Fruit fly (Drosophila melanogaster) whole organism, embryonic: Measurements from ENCODE around the gene CG15153.
A peak's percentile ranks its signal among the peaks of the same experiment; 100 is the strongest.

Experiments used
- Blimp-1 ChIP-seq: fragments of 200-800 bp; sonication (Bioruptor generic); optimal IDR thresholded peaks from 3 replicates; lab custom pipeline; 2018; ENCODE audit warnings: missing biosample characterization, missing genetic modification characterization, mild to moderate bottlenecking, moderate library complexity, missing genetic modification reagents
- CG12219 ChIP-seq: fragments of 200-800 bp; sonication (Bioruptor generic); optimal IDR thresholded peaks from 3 replicates; lab custom pipeline; 2018; ENCODE audit warnings: missing biosample characterization, mild to moderate bottlenecking, missing genetic modification characterization
- CG12391 ChIP-seq: fragments of 200-800 bp; sonication (Bioruptor generic); optimal IDR thresholded peaks from 3 replicates; lab custom pipeline; 2018; ENCODE audit warnings: missing biosample characterization, mild to moderate bottlenecking, missing genetic modification characterization, moderate library complexity
- CG15011 ChIP-seq: fragments of 200-800 bp; sonication (Bioruptor generic); optimal IDR thresholded peaks from 3 replicates; lab custom pipeline; 2018; ENCODE audit warnings: missing biosample characterization, mild to moderate bottlenecking, missing genetic modification characterization
- CG1602 ChIP-seq: fragments of 200-800 bp; sonication (Bioruptor generic); optimal IDR thresholded peaks from 3 replicates; lab custom pipeline; 2016; ENCODE audit warnings: missing biosample characterization, missing genetic modification characterization
- CG33213 ChIP-seq: fragments of 200-800 bp; sonication (Bioruptor generic); optimal IDR thresholded peaks from 3 replicates; lab custom pipeline; 2016; ENCODE audit warnings: missing biosample characterization, missing genetic modification characterization
- CG34376 ChIP-seq: fragments of 200-800 bp; sonication (Bioruptor generic); optimal IDR thresholded peaks from 2 replicates; lab custom pipeline; 2018; ENCODE audit warnings: missing biosample characterization, mild to moderate bottlenecking, missing genetic modification characterization
- CG5245 ChIP-seq: fragments of 200-800 bp; sonication (Bioruptor generic); optimal IDR thresholded peaks from 3 replicates; lab custom pipeline; 2016; ENCODE audit warnings: missing biosample characterization, missing genetic modification characterization
- CG6272 ChIP-seq: fragments of 200-800 bp; sonication (Bioruptor generic); IDR thresholded peaks from 2 replicates; pipeline ENCODE4 v1.3.6; 2022; ENCODE audit warnings: missing biosample characterization, missing genetic modification characterization
- CG7271 ChIP-seq: fragments of 200-800 bp; sonication (Bioruptor generic); optimal IDR thresholded peaks from 2 replicates; lab custom pipeline; 2018; ENCODE audit warnings: missing biosample characterization, mild to moderate bottlenecking, missing genetic modification characterization, moderate library complexity
- CG8281 ChIP-seq: fragments of 200-800 bp; sonication (Bioruptor generic); optimal IDR thresholded peaks from 2 replicates; lab custom pipeline; 2018; ENCODE audit warnings: missing biosample characterization, mild to moderate bottlenecking, missing genetic modification characterization, moderate library complexity
- CG8290 ChIP-seq, 3 experiments: fragments of 200-800 bp; sonication (Bioruptor generic); optimal IDR thresholded peaks; 2 replicates each; lab custom pipeline; 2016 to 2019; ENCODE audit warnings: missing biosample characterization in 3 of 3, missing genetic modification characterization in 3 of 3, mild to moderate bottlenecking in 2 of 3, moderate library complexity in 1 of 3
- CG9609 ChIP-seq: fragments of 200-800 bp; sonication (Bioruptor generic); optimal IDR thresholded peaks from 3 replicates; lab custom pipeline; 2016; ENCODE audit warnings: missing biosample characterization, missing genetic modification characterization
- Camta ChIP-seq: fragments of 200-800 bp; sonication (Bioruptor generic); optimal IDR thresholded peaks from 2 replicates; lab custom pipeline; 2016; ENCODE audit warnings: missing biosample characterization, missing genetic modification characterization
- D ChIP-seq, 2 experiments: fragments of 200-800 bp in 1 of 2; fragments of >200 bp in 1 of 2; sonication (Bioruptor generic) in 1 of 2; optimal IDR thresholded peaks; 2 replicates in 1 of 2; 3 replicates in 1 of 2; lab custom pipeline; 2017; ENCODE audit warnings: mild to moderate bottlenecking in 1 of 2, missing biosample characterization in 1 of 2, missing genetic modification characterization in 1 of 2, missing genetic modification reagents in 1 of 2
- Eip74EF ChIP-seq, 2 experiments: fragments of 200-800 bp in 1 of 2; fragments of >200 bp in 1 of 2; sonication (Bioruptor generic) in 1 of 2; optimal IDR thresholded peaks; 2 replicates each; lab custom pipeline; 2017 to 2019; ENCODE audit warnings: missing biosample characterization in 2 of 2, missing genetic modification characterization in 2 of 2, mild to moderate bottlenecking in 1 of 2, moderate library complexity in 1 of 2
- GATAe ChIP-seq: fragments of 200-800 bp; sonication (Bioruptor generic); conservative IDR thresholded peaks from 2 replicates; pipeline ENCODE4 v1.3.6; 2022; ENCODE audit warnings: missing biosample characterization, missing genetic modification characterization
- HLH54F ChIP-seq: fragments of 200-800 bp; sonication (Bioruptor generic); optimal IDR thresholded peaks from 3 replicates; lab custom pipeline; 2016; ENCODE audit warnings: missing biosample characterization, missing genetic modification characterization
- Hr39 ChIP-seq: fragments of >200 bp; optimal IDR thresholded peaks from 2 replicates; lab custom pipeline; 2017
- Lim3 ChIP-seq: fragments of 200-800 bp; sonication (Bioruptor generic); IDR thresholded peaks from 2 replicates; pipeline ENCODE4 v1.3.6; 2022; ENCODE audit warnings: missing biosample characterization, missing genetic modification characterization
- Ptx1 ChIP-seq: fragments of 200-800 bp; sonication (Bioruptor generic); IDR thresholded peaks from 2 replicates; pipeline ENCODE4 v1.3.6; 2022; ENCODE audit warnings: missing biosample characterization, missing genetic modification characterization
- Sin3A ChIP-seq: fragments of >200 bp; optimal IDR thresholded peaks from 2 replicates; lab custom pipeline; 2018
- Sox100B ChIP-seq: fragments of 200-800 bp; sonication (Bioruptor generic); optimal IDR thresholded peaks from 3 replicates; lab custom pipeline; 2018; ENCODE audit warnings: missing biosample characterization, mild to moderate bottlenecking, missing genetic modification characterization
- Spps ChIP-seq: fragments of 200-800 bp; sonication (Bioruptor generic); optimal IDR thresholded peaks from 2 replicates; lab custom pipeline; 2018; ENCODE audit warnings: missing biosample characterization, mild to moderate bottlenecking, missing genetic modification characterization
- Sry-β ChIP-seq: fragments of 200-800 bp; sonication (Bioruptor generic); optimal IDR thresholded peaks from 2 replicates; lab custom pipeline; 2018; ENCODE audit warnings: missing biosample characterization, mild to moderate bottlenecking, missing genetic modification characterization, moderate library complexity
- Trl ChIP-seq, 3 experiments: fragments of >200 bp in 2 of 3; fragments of 200-800 bp in 1 of 3; sonication (Bioruptor generic) in 1 of 3; optimal IDR thresholded peaks; 2 replicates in 1 of 3; 3 replicates in 2 of 3; lab custom pipeline; 2016 to 2017; ENCODE audit warnings: missing biosample characterization in 1 of 3, missing genetic modification characterization in 1 of 3
- ac ChIP-seq: fragments of 200-800 bp; sonication (Bioruptor generic); optimal IDR thresholded peaks from 3 replicates; lab custom pipeline; 2017; ENCODE audit warnings: missing biosample characterization, mild to moderate bottlenecking, missing genetic modification characterization
- chm ChIP-seq: fragments of 200-800 bp; sonication (Bioruptor generic); IDR thresholded peaks from 2 replicates; pipeline ENCODE4 v1.3.6; 2022; ENCODE audit warnings: missing biosample characterization, missing genetic modification characterization
- exex ChIP-seq: fragments of 200-800 bp; sonication (Bioruptor generic); optimal IDR thresholded peaks from 4 replicates; lab custom pipeline; 2018; ENCODE audit warnings: missing biosample characterization, mild to moderate bottlenecking, missing genetic modification characterization, moderate library complexity
- fu2 ChIP-seq: fragments of 200-800 bp; sonication (Bioruptor generic); optimal IDR thresholded peaks from 2 replicates; lab custom pipeline; 2016; ENCODE audit warnings: missing biosample characterization, missing genetic modification characterization
- gcm2 ChIP-seq: fragments of 200-800 bp; sonication (Bioruptor generic); optimal IDR thresholded peaks from 2 replicates; lab custom pipeline; 2016; ENCODE audit warnings: missing biosample characterization, missing genetic modification characterization
- grn ChIP-seq: fragments of 200-800 bp; sonication (Bioruptor generic); optimal IDR thresholded peaks from 3 replicates; lab custom pipeline; 2017; ENCODE audit warnings: missing biosample characterization, missing genetic modification characterization
- hbn ChIP-seq: fragments of 200-800 bp; sonication (Bioruptor generic); IDR thresholded peaks from 2 replicates; pipeline ENCODE4 v1.3.6; 2022; ENCODE audit warnings: missing biosample characterization, missing genetic modification characterization; ENCODE audit not compliant: partially characterized antibody
- kah ChIP-seq: fragments of 200-800 bp; sonication (Bioruptor generic); optimal IDR thresholded peaks from 2 replicates; lab custom pipeline; 2018; ENCODE audit warnings: missing biosample characterization, mild to moderate bottlenecking, missing genetic modification characterization
- kay ChIP-seq: fragments of 200-800 bp; sonication (Bioruptor generic); optimal IDR thresholded peaks from 2 replicates; lab custom pipeline; 2016; ENCODE audit warnings: missing biosample characterization, missing genetic modification characterization
- lab ChIP-seq: fragments of 200-800 bp; sonication (Bioruptor generic); optimal IDR thresholded peaks from 3 replicates; lab custom pipeline; 2017; ENCODE audit warnings: missing biosample characterization, missing genetic modification characterization, mild to moderate bottlenecking, moderate library complexity, missing genetic modification reagents
- mirr ChIP-seq: fragments of 200-800 bp; sonication (Bioruptor generic); optimal IDR thresholded peaks from 3 replicates; lab custom pipeline; 2018; ENCODE audit warnings: missing biosample characterization, mild to moderate bottlenecking, missing genetic modification characterization
- odd ChIP-seq: fragments of 200-800 bp; sonication (Bioruptor generic); optimal IDR thresholded peaks from 2 replicates; lab custom pipeline; 2017; ENCODE audit warnings: missing biosample characterization, mild to moderate bottlenecking, missing genetic modification characterization
- pita ChIP-seq: fragments of 200-800 bp; sonication (Bioruptor generic); optimal IDR thresholded peaks from 2 replicates; lab custom pipeline; 2017; ENCODE audit warnings: missing biosample characterization, mild to moderate bottlenecking, missing genetic modification characterization
- pros ChIP-seq: fragments of 200-800 bp; sonication (Bioruptor generic); optimal IDR thresholded peaks from 3 replicates; lab custom pipeline; 2019; ENCODE audit warnings: missing biosample characterization, mild to moderate bottlenecking, missing genetic modification characterization, moderate library complexity
- sug ChIP-seq: fragments of 200-800 bp; optimal IDR thresholded peaks from 2 replicates; lab custom pipeline; 2019; ENCODE audit warnings: missing biosample characterization, mild to moderate bottlenecking, missing genetic modification characterization, moderate library complexity
- toy ChIP-seq: fragments of 200-800 bp; sonication (Bioruptor generic); IDR thresholded peaks from 2 replicates; pipeline ENCODE4 v1.3.6; 2022; ENCODE audit warnings: missing biosample characterization, missing genetic modification characterization

CG15153 gene

DNA sequence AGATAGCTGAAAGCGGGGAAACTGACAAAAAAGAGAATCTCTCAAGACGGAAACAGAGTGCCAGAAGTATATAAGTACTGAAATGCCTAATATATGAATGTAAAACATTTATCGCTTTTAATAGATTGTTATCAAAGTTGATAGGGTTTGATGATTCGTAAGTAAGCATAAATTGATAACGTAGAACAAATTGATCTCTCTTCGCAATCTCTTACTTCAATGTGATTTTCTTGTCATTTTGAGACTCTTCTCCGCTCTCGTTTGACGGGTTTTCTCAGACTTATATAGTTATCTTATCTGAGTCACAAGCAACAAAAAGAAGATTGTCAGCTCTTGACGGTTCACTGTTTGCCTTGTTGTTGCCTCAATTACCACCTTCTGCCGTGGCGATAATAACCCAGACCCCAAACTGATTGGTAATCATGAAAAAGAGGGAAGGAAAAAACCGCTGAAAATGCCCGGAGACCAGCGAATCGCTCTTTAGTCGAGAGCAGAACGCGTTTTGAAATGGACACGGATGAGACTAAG is 22.2 kb upstream of the CG15153 start, which contains the start of gene CG15152:
Gene CG15152, plus strand, starts transcription at position 372 of the 528 bp plus-strand sequence.
- TF ChIP-seq pros (GFP tag; lab: Kevin White, UChicago) (peak; percentile 61), exex (tag; lab: Kevin White, UChicago) (peak; percentile 92), GATAe (GFP tag; lab: Robert Waterston, UW) (peak; percentile 69), CG9609 (GFP tag; lab: Kevin White, UChicago) (no peak), CG5245 (GFP tag; lab: Kevin White, UChicago) (no peak), hbn (GFP tag; lab: Robert Waterston, UW) (no peak), CG8290 (GFP tag; optimal IDR thresholded peaks at IDR 0.05; lab: Kevin White, UChicago) (no peak), CG8290 (tag; optimal IDR thresholded peaks at IDR 0.05; lab: Kevin White, UChicago) (no peak), D (optimal IDR thresholded peaks at IDR 0.05; lab: Kevin White, UChicago) (no peak), D (GFP tag; optimal IDR thresholded peaks at IDR 0.05; lab: Kevin White, UChicago) (no peak), lab (peak; percentile 13), Camta (GFP tag; lab: Kevin White, UChicago) (no peak), CG15011 (GFP tag; lab: Kevin White, UChicago) (no peak), Eip74EF (GFP tag; optimal IDR thresholded peaks at IDR 0.05; lab: Kevin White, UChicago) (no peak), CG34376 (peak; percentile 72), Trl (optimal IDR thresholded peaks at IDR 0.05; lab: Kevin White, UChicago) (peak in 1 of 2 experiments; percentile 43), Trl (GFP tag; optimal IDR thresholded peaks at IDR 0.05; lab: Kevin White, UChicago) (no peak), sug (tag; lab: Kevin White, UChicago) (peak; percentile 79), CG1602 (no peak), ac (GFP tag; lab: Kevin White, UChicago) (no peak), kah (GFP tag; lab: Kevin White, UChicago) (no peak), Sry-β (GFP tag; lab: Kevin White, UChicago) (no peak), CG8281 (tag; lab: Kevin White, UChicago) (no peak), CG12391 (tag; lab: Kevin White, UChicago) (no peak), fu2 (GFP tag; lab: Kevin White, UChicago) (no peak), mirr (peak; percentile 84), pita (no peak), Lim3 (GFP tag; lab: Robert Waterston, UW) (0 out of 2 replicates have a peak, but pooled peaks have one; percentile 10), HLH54F (no peak), Hr39 (lab: Kevin White, UChicago) (no peak), Sin3A (lab: Kevin White, UChicago) (no peak), grn (GFP tag; lab: Kevin White, UChicago) (peak; percentile 92), CG6272 (GFP tag; lab: Robert Waterston, UW) (no peak), Blimp-1 (no peak)

DNA sequence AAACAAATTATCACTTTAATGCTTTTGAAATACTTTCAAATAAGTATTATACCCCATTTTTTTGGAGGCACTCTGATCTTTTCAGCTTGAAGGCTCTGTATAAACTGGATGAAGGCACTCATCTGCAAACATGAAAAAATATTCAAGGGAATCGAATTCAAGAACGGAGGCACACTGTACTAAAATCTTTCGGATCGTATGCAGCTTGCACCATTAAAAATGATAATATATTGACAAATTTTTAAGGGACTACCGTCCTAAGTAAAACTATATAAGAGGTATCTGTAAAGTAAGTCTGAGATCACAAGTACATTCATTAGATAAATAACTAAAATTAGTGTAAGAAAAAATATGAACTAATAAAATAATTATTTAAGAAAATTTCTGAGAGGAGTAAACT is 21.0 kb upstream of the CG15153 start, which contains the start of gene CG44476:
Gene CG44476, minus strand, starts transcription at position 101 of the 400 bp plus-strand sequence.
- TF ChIP-seq CG34376, result no peak
- no peak for TF ChIP-seq chm (GFP tag; lab: Robert Waterston, UW)
- no peak for TF ChIP-seq Sox100B
- no peak for TF ChIP-seq kay
- TF ChIP-seq Ptx1 (GFP tag; lab: Robert Waterston, UW), result no peak
- TF ChIP-seq toy (GFP tag; lab: Robert Waterston, UW), result no peak
- no peak for TF ChIP-seq gcm2 (GFP tag; lab: Kevin White, UChicago)
- no peak for TF ChIP-seq CG7271 (tag; lab: Kevin White, UChicago)
- no peak for TF ChIP-seq CG12219
- TF ChIP-seq Spps (tag; lab: Kevin White, UChicago), result no peak
- no peak for TF ChIP-seq CG33213
- no peak for TF ChIP-seq odd
